Fruit fly (Drosophila melanogaster): ENCODE measurements around the gene Hibch.

DNA sequence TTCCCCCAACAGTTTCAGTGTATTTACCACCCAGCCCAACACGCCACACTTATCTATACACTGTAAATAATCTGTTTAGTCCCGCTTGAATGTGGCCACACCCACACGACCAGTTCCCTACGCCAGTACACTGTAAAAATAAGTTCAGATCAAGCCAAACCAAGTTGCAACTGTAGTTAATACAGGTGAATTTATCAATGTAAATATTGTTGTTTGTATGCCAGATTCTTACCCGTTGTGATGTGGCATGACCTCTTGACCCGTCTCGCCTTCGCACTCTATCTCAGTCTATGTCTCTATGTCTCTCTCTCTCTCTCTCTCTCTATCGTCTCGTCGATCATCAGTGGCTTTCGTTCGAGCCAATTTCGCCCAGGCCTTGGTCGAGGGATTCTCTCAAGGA, 43.2 kb upstream of the Hibch start:
- TF ChIP-seq h (GFP tag; optimal IDR thresholded peaks at IDR 0.05) (no peak), sage (GFP tag; optimal IDR thresholded peaks at IDR 0.05) (no peak), Vsx2 (GFP tag; optimal IDR thresholded peaks at IDR 0.05; ENCODE audit: partially characterized antibody) (no peak), foxo (GFP tag; optimal IDR thresholded peaks at IDR 0.05) (no peak), psq (GFP tag; optimal IDR thresholded peaks at IDR 0.05) (no peak)

All from whole organism, wandering third instar larva.